Fruit fly (Drosophila melanogaster): ENCODE data around the gene gnu.
A peak's percentile ranks its signal among the peaks of the same experiment; 100 is the strongest.

gnu gene

DNA sequence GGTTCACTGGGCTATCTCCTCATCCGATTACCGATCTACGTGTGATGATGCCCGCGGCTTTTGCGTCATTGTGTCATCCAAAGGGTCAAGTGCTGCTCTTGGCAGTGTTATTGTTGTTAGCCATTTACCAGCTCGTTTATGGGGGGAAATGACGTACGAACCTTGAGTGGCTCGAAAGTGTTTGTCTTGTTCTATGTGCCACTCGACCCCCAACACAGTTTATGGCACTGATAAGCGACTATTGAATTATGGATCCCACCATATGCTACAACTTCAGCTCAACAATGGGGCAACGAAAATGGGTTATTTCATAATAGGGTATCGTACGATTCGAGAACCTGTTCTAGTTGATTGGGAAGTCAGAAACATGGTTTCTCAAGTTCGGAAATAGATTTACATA is 23.9 kb downstream of the gnu start (continued):
- TF ChIP-seq CG15514 (GFP tag; optimal IDR thresholded peaks at IDR 0.05), result no peak
- no peak for TF ChIP-seq CG7372 (GFP tag; IDR thresholded peaks at IDR 0.05)
- no peak for TF ChIP-seq CG12236 (GFP tag; optimal IDR thresholded peaks at IDR 0.05)
- peak in 1 of 2 experiments; percentile 64 for TF ChIP-seq Hr78 (GFP tag; optimal IDR thresholded peaks at IDR 0.05)
- TF ChIP-seq Lhr (GFP tag; optimal IDR thresholded peaks at IDR 0.05), result no peak
- no peak for TF ChIP-seq CG18262 (tag; optimal IDR thresholded peaks at IDR 0.05)
- TF ChIP-seq ara (GFP tag; IDR thresholded peaks at IDR 0.05), result no peak
- peak; percentile 5 for TF ChIP-seq CG12769 (tag; optimal IDR thresholded peaks at IDR 0.05)
- TF ChIP-seq sug (tag; optimal IDR thresholded peaks at IDR 0.05), result peak; percentile 96
- TF ChIP-seq Sox100B (GFP tag; optimal IDR thresholded peaks at IDR 0.05), result no peak
- no peak for TF ChIP-seq CG13894 (tag; optimal IDR thresholded peaks at IDR 0.05)
- peak; percentile 25 for TF ChIP-seq D19B (GFP tag; optimal IDR thresholded peaks at IDR 0.05)
- no peak for TF ChIP-seq HLH54F (GFP tag; optimal IDR thresholded peaks at IDR 0.05)
- peak; percentile 54 for TF ChIP-seq twi (tag; optimal IDR thresholded peaks at IDR 0.05)
- TF ChIP-seq zen2 (GFP tag; IDR thresholded peaks at IDR 0.05; ENCODE audit: partially characterized antibody), result no peak
- TF ChIP-seq Poxn (GFP tag; IDR thresholded peaks at IDR 0.05), result no peak
- TF ChIP-seq CG34376 (GFP tag; optimal IDR thresholded peaks at IDR 0.05), result peak; percentile 50
- TF ChIP-seq CG8388 (GFP tag; optimal IDR thresholded peaks at IDR 0.05), result no peak
- TF ChIP-seq CG4617 (GFP tag; optimal IDR thresholded peaks at IDR 0.05; ENCODE audit: borderline replicate concordance), result no peak
- TF ChIP-seq chinmo (GFP tag; IDR thresholded peaks at IDR 0.05; ENCODE audit: partially characterized antibody), result 0 out of 4 replicates have a peak, but pooled peaks have one; percentile 67
- TF ChIP-seq Ets65A (GFP tag), result no peak
- TF ChIP-seq chif (GFP tag; optimal IDR thresholded peaks at IDR 0.05), result no peak
- TF ChIP-seq Sin3A (optimal IDR thresholded peaks at IDR 0.05), result no peak
- no peak for TF ChIP-seq dati (GFP tag; IDR thresholded peaks at IDR 0.05)
- TF ChIP-seq ems (GFP tag; optimal IDR thresholded peaks at IDR 0.05), result no peak
- TF ChIP-seq CG6254 (GFP tag; optimal IDR thresholded peaks at IDR 0.05), result no peak

DNA sequence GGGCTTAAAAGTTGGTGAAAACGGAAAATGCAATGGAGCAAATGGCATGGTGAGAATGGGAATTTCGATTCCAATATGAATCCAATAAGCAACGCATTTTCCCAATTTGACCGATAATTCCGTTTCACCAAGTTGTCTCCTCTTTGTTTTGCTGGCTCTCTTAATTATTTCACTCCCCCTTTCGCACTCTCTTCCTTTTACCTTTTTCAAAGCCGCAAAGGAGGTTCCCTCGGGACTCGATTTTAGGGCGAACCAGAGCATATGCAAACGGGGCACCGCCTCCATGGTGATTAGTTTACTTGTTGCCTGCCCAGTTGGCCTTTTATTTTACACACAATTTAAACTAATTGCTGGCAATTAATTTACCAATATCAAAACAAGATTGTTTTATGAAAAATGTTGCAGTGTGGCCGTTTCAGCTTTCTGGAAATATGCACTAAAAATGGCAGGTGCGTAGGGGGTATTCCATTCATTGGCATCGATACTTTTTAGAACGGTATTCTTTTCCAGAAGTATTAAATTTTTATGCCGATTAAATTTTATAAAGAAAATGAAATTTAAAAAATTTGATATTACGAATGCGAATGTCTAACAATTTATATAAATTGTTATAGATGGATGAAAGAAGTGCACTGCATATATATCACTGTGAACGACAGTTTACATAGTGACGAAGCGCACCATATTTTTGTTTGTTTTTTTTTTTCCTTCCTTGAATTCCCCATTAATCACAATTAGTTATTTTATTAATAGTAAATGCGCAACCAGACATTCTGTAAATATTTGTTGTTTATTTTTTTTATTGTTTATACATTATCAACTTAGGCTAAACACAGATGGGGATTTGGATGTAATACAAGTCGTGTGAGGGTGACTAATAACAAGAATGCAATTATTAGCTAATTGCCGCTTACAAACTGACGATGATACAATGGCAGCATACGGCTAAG is 27.2 kb downstream of the gnu start, which contains the start of gene mop:
Gene mop (minus strand): TSS at position 419 of the 950 bp plus-strand sequence.
- TF ChIP-seq org-1 (GFP tag; optimal IDR thresholded peaks at IDR 0.05), result no peak
- no peak for TF ChIP-seq CG32767 (GFP tag; IDR thresholded peaks at IDR 0.05)
- TF ChIP-seq CG2199 (GFP tag; IDR thresholded peaks at IDR 0.05), result no peak
- TF ChIP-seq CG6791 (GFP tag; IDR thresholded peaks at IDR 0.05; ENCODE audit: partially characterized antibody), result peak; percentile 47; the same call in 1 of the 3 replicates
- TF ChIP-seq her (GFP tag; optimal IDR thresholded peaks at IDR 0.05), result peak; percentile 0
- no peak for TF ChIP-seq Jarid2 (GFP tag; optimal IDR thresholded peaks at IDR 0.05)
- peak; percentile 55 for TF ChIP-seq CG12659 (GFP tag; optimal IDR thresholded peaks at IDR 0.05)
- TF ChIP-seq nau (GFP tag; optimal IDR thresholded peaks at IDR 0.05), result no peak
- peak; percentile 28 for TF ChIP-seq mam (GFP tag; optimal IDR thresholded peaks at IDR 0.05)
- peak; percentile 79 for TF ChIP-seq Med (GFP tag)
- TF ChIP-seq tna (GFP tag; IDR thresholded peaks at IDR 0.05; ENCODE audit: partially characterized antibody), result no peak; the same call in 1 of the 2 replicates
- no peak for TF ChIP-seq Abd-B (GFP tag; optimal IDR thresholded peaks at IDR 0.05)
- TF ChIP-seq ase (GFP tag; IDR thresholded peaks at IDR 0.05), result peak; percentile 34; the same call in 1 of the 3 replicates
- TF ChIP-seq Hand (GFP tag; optimal IDR thresholded peaks at IDR 0.05), result no peak
- no peak for TF ChIP-seq CG1647 (GFP tag; optimal IDR thresholded peaks at IDR 0.05)
- peak; percentile 43 for TF ChIP-seq CG3281 (GFP tag; optimal IDR thresholded peaks at IDR 0.05)
- TF ChIP-seq hkb (optimal IDR thresholded peaks at IDR 0.05), result no peak
- TF ChIP-seq hkb (GFP tag; IDR thresholded peaks at IDR 0.05), result peak; percentile 62; the same call in 1 of the 2 replicates
- no peak for TF ChIP-seq Lim3 (GFP tag; IDR thresholded peaks at IDR 0.05)
- no peak for TF ChIP-seq h (optimal IDR thresholded peaks at IDR 0.05)
- TF ChIP-seq esg (GFP tag; conservative IDR thresholded peaks at IDR 0.05), result peak; percentile 59
- no peak for TF ChIP-seq otp (GFP tag; IDR thresholded peaks at IDR 0.05)
- peak; percentile 41 for TF ChIP-seq CG17829 (tag; optimal IDR thresholded peaks at IDR 0.05)
- TF ChIP-seq Fer3 (tag; optimal IDR thresholded peaks at IDR 0.05), result no peak

Measured in whole organism, embryonic.